Fruit fly (Drosophila melanogaster) whole organism, pupa: ENCODE results near the gene CG7408.

Source experiments
- CG14655 ChIP-seq: fragments of 200-800 bp; sonication (Bioruptor generic); optimal IDR thresholded peaks from 3 replicates; lab custom pipeline; 2017; ENCODE audit warnings: mild to moderate bottlenecking, missing biosample characterization, missing genetic modification reagents, missing genetic modification characterization
- CG9948 ChIP-seq: fragments of 200-800 bp; sonication (Bioruptor generic); optimal IDR thresholded peaks from 2 replicates; lab custom pipeline; 2018; ENCODE audit warnings: missing biosample characterization, mild to moderate bottlenecking, missing genetic modification characterization, moderate library complexity
- rn ChIP-seq: fragments of 200-800 bp; sonication (Bioruptor generic); IDR thresholded peaks from 2 replicates; pipeline ENCODE4 v1.3.6; 2022; ENCODE audit warnings: missing biosample characterization, missing genetic modification characterization

dm6 chr3L:17893660-17894059 is 14.8 kb downstream of the CG7408 start:
- TF ChIP-seq CG14655 (GFP tag; lab: Kevin White, UChicago), result no peak
- TF ChIP-seq CG9948 (tag; lab: Kevin White, UChicago), result no peak
- TF ChIP-seq rn, result no peak
